Worm (Caenorhabditis elegans) whole organism, L1 larva: ENCODE measurements around the gene F07C3.2.

ENCODE experiments used
- F16B12.6 ChIP-seq: fragments of 150-350 bp; optimal IDR thresholded peaks from 2 replicates; lab custom pipeline; 2014; ENCODE audit warnings: missing biosample characterization, missing genetic modification characterization
- Y116A8C.19 ChIP-seq: sonication (generic microtip); optimal IDR thresholded peaks from 2 replicates; lab custom pipeline; 2016; ENCODE audit warnings: missing compliant biosample characterization, missing genetic modification characterization, borderline replicate concordance
- alr-1 ChIP-seq: fragments of 200-800 bp; sonication (Bioruptor generic); optimal IDR thresholded peaks from 2 replicates; lab custom pipeline; 2018; ENCODE audit warnings: borderline replicate concordance, mild to moderate bottlenecking, missing genetic modification characterization, missing compliant biosample characterization
- ama-1 ChIP-seq: fragments of 150-350 bp; optimal IDR thresholded peaks from 2 replicates; lab custom pipeline; 2014
- ceh-63 ChIP-seq: fragments of 200-800 bp; sonication (Bioruptor generic); optimal IDR thresholded peaks from 2 replicates; lab custom pipeline; 2018; ENCODE audit warnings: mild to moderate bottlenecking, missing genetic modification characterization, missing compliant biosample characterization
- ceh-8 ChIP-seq: fragments of 200-800 bp; sonication (Bioruptor generic); optimal IDR thresholded peaks from 2 replicates; lab custom pipeline; 2018; ENCODE audit warnings: mild to moderate bottlenecking, missing genetic modification characterization, moderate library complexity, missing compliant biosample characterization
- dsc-1 ChIP-seq: sonication (generic microtip); optimal IDR thresholded peaks from 2 replicates; lab custom pipeline; 2016; ENCODE audit warnings: mild to moderate bottlenecking, missing genetic modification characterization, missing compliant biosample characterization
- efl-1 ChIP-seq, 4 experiments: fragments of 150-350 bp; optimal IDR thresholded peaks in 3 of 4; peaks in 1 of 4; 1 replicate in 1 of 4; 2 replicates in 3 of 4; lab custom pipeline; 2014; ENCODE audit warnings: missing biosample characterization in 2 of 4, missing genetic modification characterization in 2 of 4, missing genetic modification reagents in 2 of 4
- efl-3 ChIP-seq: fragments of 200-800 bp; sonication (Bioruptor generic); optimal IDR thresholded peaks from 2 replicates; lab custom pipeline; 2018; ENCODE audit warnings: mild to moderate bottlenecking, missing genetic modification characterization, missing compliant biosample characterization
- egl-27 ChIP-seq, 2 experiments: fragments of 150-350 bp in 1 of 2; sonication (generic microtip); optimal IDR thresholded peaks; 3 replicates each; lab custom pipeline; 2017 to 2018; ENCODE audit warnings: missing biosample characterization in 2 of 2, missing genetic modification characterization in 2 of 2, missing genetic modification reagents in 2 of 2
- elt-2 ChIP-seq: sonication (generic microtip); optimal IDR thresholded peaks from 2 replicates; lab custom pipeline; 2016; ENCODE audit warnings: missing genetic modification characterization, mild to moderate bottlenecking, inconsistent platforms, missing compliant biosample characterization, missing genetic modification reagents
- elt-3 ChIP-seq, 6 experiments: fragments of 150-350 bp in 1 of 6; sonication (generic microtip); optimal IDR thresholded peaks; 2 replicates each; lab custom pipeline; 2017 to 2018; ENCODE audit warnings: missing biosample characterization in 6 of 6, missing genetic modification characterization in 6 of 6, inconsistent platforms in 1 of 6
- ets-5 ChIP-seq: fragments of 200-800 bp; sonication (Bioruptor generic); IDR thresholded peaks from 2 replicates; pipeline ENCODE4 v1.3.6; 2022; ENCODE audit warnings: missing genetic modification characterization, missing compliant biosample characterization
- fkh-10 ChIP-seq: sonication (generic microtip); optimal IDR thresholded peaks from 2 replicates; lab custom pipeline; 2017; ENCODE audit warnings: missing biosample characterization, missing genetic modification reagents, missing genetic modification characterization
- fkh-4 ChIP-seq: sonication (generic microtip); optimal IDR thresholded peaks from 2 replicates; lab custom pipeline; 2016; ENCODE audit warnings: missing compliant biosample characterization, missing genetic modification characterization, borderline replicate concordance
- fkh-8 ChIP-seq: sonication (generic microtip); optimal IDR thresholded peaks from 2 replicates; lab custom pipeline; 2016; ENCODE audit warnings: mild to moderate bottlenecking, missing genetic modification characterization, missing compliant biosample characterization
- fos-1 ChIP-seq: fragments of 150-350 bp; optimal IDR thresholded peaks from 2 replicates; lab custom pipeline; 2014; ENCODE audit warnings: missing biosample characterization, missing genetic modification characterization
- hlh-17 ChIP-seq: fragments of 200-800 bp; sonication (Bioruptor generic); optimal IDR thresholded peaks from 2 replicates; lab custom pipeline; 2018; ENCODE audit warnings: missing genetic modification characterization, mild to moderate bottlenecking, missing compliant biosample characterization, moderate library complexity, borderline replicate concordance
- irx-1 ChIP-seq: sonication (generic microtip); optimal IDR thresholded peaks from 2 replicates; lab custom pipeline; 2016; ENCODE audit warnings: missing genetic modification characterization, missing compliant biosample characterization
- isw-1 ChIP-seq: fragments of 200-800 bp; sonication (Bioruptor generic); IDR thresholded peaks from 2 replicates; pipeline ENCODE4 v1.3.6; 2022; ENCODE audit warnings: missing genetic modification characterization, missing compliant biosample characterization
- lin-13 ChIP-seq: fragments of 150-350 bp; optimal IDR thresholded peaks from 2 replicates; lab custom pipeline; 2014; ENCODE audit warnings: missing biosample characterization, missing genetic modification reagents, missing genetic modification characterization
- lin-14 ChIP-seq: fragments of 200-800 bp; sonication (Bioruptor generic); optimal IDR thresholded peaks from 2 replicates; lab custom pipeline; 2018; ENCODE audit warnings: mild to moderate bottlenecking, missing genetic modification characterization, moderate library complexity, missing compliant biosample characterization
- lin-39 ChIP-seq: fragments of 150-350 bp; optimal IDR thresholded peaks from 2 replicates; lab custom pipeline; 2014; ENCODE audit warnings: missing biosample characterization, missing genetic modification reagents, missing genetic modification characterization
- lir-3 ChIP-seq: sonication (generic microtip); optimal IDR thresholded peaks from 2 replicates; lab custom pipeline; 2016; ENCODE audit warnings: mild to moderate bottlenecking, missing genetic modification characterization, moderate library complexity, missing compliant biosample characterization; ENCODE audit not compliant: poor library complexity
- mef-2 ChIP-seq: fragments of 150-350 bp; optimal IDR thresholded peaks from 2 replicates; lab custom pipeline; 2014; ENCODE audit warnings: missing biosample characterization, missing genetic modification characterization
- mep-1 ChIP-seq: fragments of 150-350 bp; optimal IDR thresholded peaks from 2 replicates; lab custom pipeline; 2014; ENCODE audit warnings: missing biosample characterization, missing genetic modification characterization
- nhr-20 ChIP-seq: sonication (generic microtip); optimal IDR thresholded peaks from 2 replicates; lab custom pipeline; 2016; ENCODE audit warnings: mild to moderate bottlenecking, missing genetic modification characterization, missing compliant biosample characterization
- nhr-47 ChIP-seq: sonication (generic microtip); optimal IDR thresholded peaks from 2 replicates; lab custom pipeline; 2016; ENCODE audit warnings: mild to moderate bottlenecking, missing genetic modification characterization, moderate library complexity, missing compliant biosample characterization
- nhr-71 ChIP-seq: sonication (generic microtip); optimal IDR thresholded peaks from 2 replicates; lab custom pipeline; 2016; ENCODE audit warnings: mild to moderate bottlenecking, missing genetic modification characterization, moderate library complexity, missing compliant biosample characterization
- nhr-76 ChIP-seq: sonication (generic microtip); optimal IDR thresholded peaks from 2 replicates; lab custom pipeline; 2017; ENCODE audit warnings: missing biosample characterization, missing genetic modification characterization
- nhr-85 ChIP-seq: sonication (generic microtip); peaks from one replicate; lab custom pipeline; 2016; ENCODE audit warnings: missing genetic modification characterization, inconsistent platforms, missing compliant biosample characterization
- pag-3 ChIP-seq: sonication (generic microtip); optimal IDR thresholded peaks from 2 replicates; lab custom pipeline; 2017; ENCODE audit warnings: missing genetic modification characterization, mild to moderate bottlenecking, missing compliant biosample characterization, antibody characterized with exemption, borderline replicate concordance; ENCODE audit not compliant: insufficient read depth
- pax-3 ChIP-seq: fragments of 200-800 bp; sonication (Bioruptor generic); optimal IDR thresholded peaks from 2 replicates; lab custom pipeline; 2018; ENCODE audit warnings: mild to moderate bottlenecking, missing genetic modification characterization, moderate library complexity, missing compliant biosample characterization
- pqm-1 ChIP-seq: sonication (generic microtip); optimal IDR thresholded peaks from 3 replicates; lab custom pipeline; 2017; ENCODE audit warnings: missing biosample characterization, missing genetic modification characterization
- rnt-1 ChIP-seq: sonication (generic microtip); optimal IDR thresholded peaks from 2 replicates; lab custom pipeline; 2016; ENCODE audit warnings: mild to moderate bottlenecking, missing genetic modification characterization, moderate library complexity, missing compliant biosample characterization
- skn-1 ChIP-seq: fragments of 150-350 bp; optimal IDR thresholded peaks from 2 replicates; lab custom pipeline; 2014; ENCODE audit warnings: missing biosample characterization, missing genetic modification characterization
- sox-4 ChIP-seq: sonication (generic microtip); optimal IDR thresholded peaks from 2 replicates; lab custom pipeline; 2016; ENCODE audit warnings: missing genetic modification characterization, missing compliant biosample characterization
- tlp-1 ChIP-seq: fragments of 150-350 bp; optimal IDR thresholded peaks from 2 replicates; lab custom pipeline; 2014; ENCODE audit warnings: missing biosample characterization, missing genetic modification characterization
- unc-30 ChIP-seq: sonication (generic microtip); optimal IDR thresholded peaks from 2 replicates; lab custom pipeline; 2017; ENCODE audit warnings: missing biosample characterization, missing genetic modification characterization
- unc-86 ChIP-seq: sonication (generic microtip); optimal IDR thresholded peaks from 2 replicates; lab custom pipeline; 2016; ENCODE audit warnings: missing genetic modification characterization, missing compliant biosample characterization
- zag-1 ChIP-seq: fragments of 150-350 bp; optimal IDR thresholded peaks from 2 replicates; lab custom pipeline; 2014; ENCODE audit warnings: missing biosample characterization, missing genetic modification characterization

The F07C3.2 gene

DNA sequence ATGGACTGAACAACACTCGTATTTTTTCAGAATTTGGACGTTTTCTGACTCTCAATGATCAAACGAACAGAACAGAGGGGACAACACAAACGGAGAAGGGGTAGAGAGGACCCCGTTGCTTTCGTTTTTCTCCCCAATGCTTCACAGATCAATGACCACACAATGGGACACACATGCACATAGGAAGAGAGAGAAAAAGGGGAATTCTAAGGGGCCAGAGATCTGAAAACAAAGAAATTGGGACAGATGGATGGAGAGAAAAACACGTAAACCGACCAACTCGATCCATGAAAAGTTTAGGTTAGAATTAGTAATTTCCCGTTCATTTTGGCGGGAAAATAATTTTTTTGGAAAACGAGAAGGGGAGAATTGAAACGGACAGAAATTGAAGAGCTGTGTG is 44.5 kb downstream of the F07C3.2 start:
- no peak for TF ChIP-seq fkh-4 (tag; lab: Kevin White, UChicago)
- TF ChIP-seq efl-1 (optimal IDR thresholded peaks at IDR 0.05; lab: Kevin White, UChicago): no peak
- peak in 1 of 2 experiments; percentile 38 for TF ChIP-seq efl-1 (GFP tag; optimal IDR thresholded peaks at IDR 0.05 in 1 of 2; lab: Kevin White, UChicago)
- TF ChIP-seq nhr-71: peak; percentile 55
- TF ChIP-seq pag-3 (tag; lab: Kevin White, UChicago): no peak
- TF ChIP-seq lin-13 (GFP tag; lab: Kevin White, UChicago): no peak
- TF ChIP-seq nhr-20 (tag; lab: Kevin White, UChicago): peak; percentile 25
- peak; percentile 32 for TF ChIP-seq rnt-1
- peak; percentile 24 for TF ChIP-seq dsc-1
- no peak for TF ChIP-seq pqm-1 (tag; lab: Kevin White, UChicago)
- TF ChIP-seq pax-3: no peak
- no peak for TF ChIP-seq fos-1 (tag; lab: Kevin White, UChicago)
- TF ChIP-seq lin-14 (GFP tag; lab: Kevin White, UChicago): peak; percentile 68
- TF ChIP-seq, all 84 proteins: peak for 6

DNA sequence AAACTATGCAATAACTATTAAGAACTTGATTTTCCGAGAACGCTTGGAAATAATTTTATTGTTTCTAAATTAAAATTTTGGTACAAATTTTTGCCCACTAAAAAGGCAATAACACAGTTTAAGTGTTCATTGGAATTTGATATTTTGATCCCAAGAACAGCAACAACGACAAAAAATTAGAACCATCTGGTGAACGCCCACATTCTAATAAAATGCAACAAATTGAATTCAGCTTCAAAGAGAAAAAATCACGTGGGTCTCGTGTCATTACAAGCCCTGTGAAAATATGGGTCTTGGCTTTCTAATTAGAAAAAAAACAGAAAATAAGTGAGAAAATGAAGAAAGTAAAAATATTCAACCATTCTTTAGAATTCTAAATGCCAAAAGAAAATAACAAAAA is 45.9 kb downstream of the F07C3.2 start:
- TF ChIP-seq skn-1 (tag; lab: Kevin White, UChicago): no peak
- no peak for TF ChIP-seq nhr-47 (tag; lab: Kevin White, UChicago)
- TF ChIP-seq nhr-71: peak; percentile 30
- peak; percentile 91 for TF ChIP-seq fkh-4 (tag; lab: Kevin White, UChicago)
- TF ChIP-seq nhr-76 (tag; lab: Kevin White, UChicago): no peak
- TF ChIP-seq egl-27 (tag; optimal IDR thresholded peaks at IDR 0.05; lab: Kevin White, UChicago): no peak
- peak; percentile 42 for TF ChIP-seq fkh-8
- TF ChIP-seq dsc-1: peak; percentile 98
- peak; percentile 56 for TF ChIP-seq nhr-85

DNA sequence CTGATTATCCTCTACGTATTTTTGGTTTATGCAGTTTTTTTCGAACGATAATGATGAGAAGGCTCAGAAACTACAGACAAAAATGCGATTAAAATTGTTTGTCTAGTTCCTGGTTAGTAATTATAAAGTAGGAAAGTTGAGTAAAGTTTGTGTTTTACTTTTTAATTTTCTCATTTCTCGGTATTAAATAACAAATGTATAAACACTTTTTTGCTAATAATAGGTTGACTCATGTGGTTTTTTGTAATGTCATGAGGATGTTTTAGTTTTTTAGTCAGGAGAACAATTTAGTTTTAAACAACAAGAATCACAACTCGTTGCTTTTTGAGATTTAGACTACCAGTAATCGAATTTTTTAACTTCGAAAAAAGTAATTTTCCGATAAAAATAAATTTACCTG is 46.7 kb downstream of the F07C3.2 start:
- TF ChIP-seq zag-1 (no peak), Y116A8C.19 (tag; lab: Kevin White, UChicago) (no peak), hlh-17 (GFP tag; lab: Kevin White, UChicago) (no peak), mef-2 (tag; lab: Kevin White, UChicago) (no peak), unc-30 (tag; lab: Kevin White, UChicago) (no peak), fkh-10 (GFP tag; lab: Kevin White, UChicago) (no peak), ceh-8 (GFP tag; lab: Kevin White, UChicago) (no peak), elt-3 (tag; optimal IDR thresholded peaks at IDR 0.05; lab: Kevin White, UChicago) (no peak), lin-14 (GFP tag; lab: Kevin White, UChicago) (peak; percentile 31), tlp-1 (tag; lab: Kevin White, UChicago) (no peak), irx-1 (tag; lab: Kevin White, UChicago) (no peak), fkh-8 (peak; percentile 54), efl-3 (GFP tag; lab: Kevin White, UChicago) (no peak), F16B12.6 (tag; lab: Kevin White, UChicago) (no peak), alr-1 (tag; lab: Kevin White, UChicago) (no peak), elt-2 (tag; lab: Kevin White, UChicago) (no peak), unc-86 (tag; lab: Kevin White, UChicago) (no peak), dsc-1 (peak; percentile 73), efl-1 (optimal IDR thresholded peaks at IDR 0.05; lab: Kevin White, UChicago) (no peak), efl-1 (GFP tag; optimal IDR thresholded peaks at IDR 0.05 in 1 of 2; lab: Kevin White, UChicago) (no peak), mep-1 (no peak), nhr-47 (tag; lab: Kevin White, UChicago) (no peak), sox-4 (peak; percentile 19), egl-27 (tag; optimal IDR thresholded peaks at IDR 0.05; lab: Kevin White, UChicago) (no peak), ceh-63 (GFP tag; lab: Kevin White, UChicago) (no peak), lir-3 (no peak), lin-39 (no peak), nhr-71 (peak; percentile 65), isw-1 (GFP tag; lab: Robert Waterston, UW) (no peak), nhr-20 (tag; lab: Kevin White, UChicago) (peak; percentile 3), nhr-76 (tag; lab: Kevin White, UChicago) (no peak), nhr-85 (no peak), rnt-1 (no peak), ets-5 (no peak), pax-3 (peak; percentile 57), ama-1 (lab: Kevin White, UChicago) (no peak)
